Fruit fly (Drosophila melanogaster) whole organism, embryonic: Measurements from ENCODE around the gene Muted.

Experiments used
- ATbp ChIP-seq: fragments of 200-800 bp; sonication (Bioruptor generic); optimal IDR thresholded peaks from 2 replicates; lab custom pipeline; 2017; ENCODE audit warnings: missing biosample characterization, mild to moderate bottlenecking, missing genetic modification characterization, missing genetic modification reagents
- Adf1 ChIP-seq: fragments of 200-800 bp; sonication (Bioruptor generic); IDR thresholded peaks from 2 replicates; pipeline ENCODE4 v1.3.6; 2022; ENCODE audit warnings: missing biosample characterization, missing genetic modification characterization
- Bteb2 ChIP-seq: fragments of 200-800 bp; sonication (Bioruptor generic); optimal IDR thresholded peaks from 2 replicates; lab custom pipeline; 2016; ENCODE audit warnings: missing biosample characterization, missing genetic modification characterization
- CG10267 ChIP-seq: fragments of 200-800 bp; sonication (Bioruptor generic); optimal IDR thresholded peaks from 2 replicates; lab custom pipeline; 2018; ENCODE audit warnings: missing biosample characterization, mild to moderate bottlenecking, missing genetic modification characterization, moderate library complexity
- CG10321 ChIP-seq: fragments of 200-800 bp; sonication (Bioruptor generic); IDR thresholded peaks from 2 replicates; pipeline ENCODE4 v1.3.6; 2022; ENCODE audit warnings: missing biosample characterization, missing genetic modification characterization
- CG12236 ChIP-seq: fragments of 200-800 bp; sonication (Bioruptor generic); optimal IDR thresholded peaks from 2 replicates; lab custom pipeline; 2016; ENCODE audit warnings: missing biosample characterization, missing genetic modification characterization
- CG12769 ChIP-seq: fragments of 200-800 bp; sonication (Bioruptor generic); optimal IDR thresholded peaks from 2 replicates; lab custom pipeline; 2019; ENCODE audit warnings: missing biosample characterization, mild to moderate bottlenecking, missing genetic modification characterization, moderate library complexity
- CG13287 ChIP-seq: fragments of 200-800 bp; sonication (Bioruptor generic); IDR thresholded peaks from 2 replicates; pipeline ENCODE4 v1.3.6; 2022; ENCODE audit warnings: missing biosample characterization, missing genetic modification characterization; ENCODE audit not compliant: partially characterized antibody
- CG13424 ChIP-seq: fragments of 200-800 bp; sonication (Bioruptor generic); optimal IDR thresholded peaks from 2 replicates; lab custom pipeline; 2019; ENCODE audit warnings: missing biosample characterization, mild to moderate bottlenecking, missing genetic modification characterization, moderate library complexity
- CG14441 ChIP-seq: fragments of 200-800 bp; sonication (Bioruptor generic); IDR thresholded peaks from 2 replicates; pipeline ENCODE4 v1.3.6; 2022; ENCODE audit warnings: missing biosample characterization, missing genetic modification characterization
- CG16863 ChIP-seq: fragments of 200-800 bp; sonication (Bioruptor generic); optimal IDR thresholded peaks from 3 replicates; lab custom pipeline; 2016; ENCODE audit warnings: missing biosample characterization, missing genetic modification characterization
- CG17385 ChIP-seq: fragments of 200-800 bp; sonication (Bioruptor generic); optimal IDR thresholded peaks from 3 replicates; lab custom pipeline; 2018; ENCODE audit warnings: missing biosample characterization, mild to moderate bottlenecking, missing genetic modification characterization
- CG1792 ChIP-seq: fragments of 200-800 bp; sonication (Bioruptor generic); optimal IDR thresholded peaks from 2 replicates; lab custom pipeline; 2016; ENCODE audit warnings: missing biosample characterization, missing genetic modification characterization
- CG2202 ChIP-seq: fragments of 200-800 bp; sonication (Bioruptor generic); optimal IDR thresholded peaks from 2 replicates; lab custom pipeline; 2018; ENCODE audit warnings: missing biosample characterization, mild to moderate bottlenecking, missing genetic modification characterization
- CG34376 ChIP-seq: fragments of 200-800 bp; sonication (Bioruptor generic); optimal IDR thresholded peaks from 2 replicates; lab custom pipeline; 2018; ENCODE audit warnings: missing biosample characterization, mild to moderate bottlenecking, missing genetic modification characterization
- CG3847 ChIP-seq: fragments of 200-800 bp; sonication (Bioruptor generic); IDR thresholded peaks from 2 replicates; pipeline ENCODE4 v1.3.6; 2022; ENCODE audit warnings: missing biosample characterization, missing genetic modification characterization
- CG43689 ChIP-seq: fragments of 200-800 bp; sonication (Bioruptor generic); IDR thresholded peaks from 2 replicates; pipeline ENCODE4 v1.3.6; 2022; ENCODE audit warnings: missing biosample characterization, missing genetic modification characterization
- CG7745 ChIP-seq: fragments of 200-800 bp; sonication (Bioruptor generic); optimal IDR thresholded peaks from 2 replicates; lab custom pipeline; 2018; ENCODE audit warnings: missing biosample characterization, mild to moderate bottlenecking, missing genetic modification characterization, moderate library complexity
- CG7839 ChIP-seq: fragments of 200-800 bp; sonication (Bioruptor generic); optimal IDR thresholded peaks from 3 replicates; lab custom pipeline; 2018; ENCODE audit warnings: missing biosample characterization, mild to moderate bottlenecking, missing genetic modification characterization, moderate library complexity
- CG8281 ChIP-seq: fragments of 200-800 bp; sonication (Bioruptor generic); optimal IDR thresholded peaks from 2 replicates; lab custom pipeline; 2018; ENCODE audit warnings: missing biosample characterization, mild to moderate bottlenecking, missing genetic modification characterization, moderate library complexity
- CG9797 ChIP-seq: fragments of 200-800 bp; sonication (Bioruptor generic); optimal IDR thresholded peaks from 3 replicates; lab custom pipeline; 2018; ENCODE audit warnings: missing biosample characterization, mild to moderate bottlenecking, missing genetic modification characterization
- D19B ChIP-seq: fragments of 200-800 bp; sonication (Bioruptor generic); optimal IDR thresholded peaks from 2 replicates; lab custom pipeline; 2017; ENCODE audit warnings: missing biosample characterization, mild to moderate bottlenecking, missing genetic modification characterization
- Dll ChIP-seq: fragments of 200-800 bp; sonication (Bioruptor generic); IDR thresholded peaks from 4 replicates; pipeline ENCODE4 v1.3.6; 2022; ENCODE audit warnings: missing biosample characterization, missing genetic modification characterization; ENCODE audit not compliant: partially characterized antibody
- Dp ChIP-seq: fragments of 200-800 bp; sonication (Bioruptor generic); optimal IDR thresholded peaks from 2 replicates; lab custom pipeline; 2018; ENCODE audit warnings: missing biosample characterization, mild to moderate bottlenecking, missing genetic modification characterization, moderate library complexity
- E2f1 ChIP-seq: fragments of 200-800 bp; sonication (Bioruptor generic); IDR thresholded peaks from 2 replicates; pipeline ENCODE4 v1.3.6; 2022; ENCODE audit warnings: missing biosample characterization, missing genetic modification characterization
- Fer1 ChIP-seq: fragments of 200-800 bp; sonication (Bioruptor generic); optimal IDR thresholded peaks from 2 replicates; lab custom pipeline; 2017; ENCODE audit warnings: missing biosample characterization, mild to moderate bottlenecking, missing genetic modification characterization
- GATAe ChIP-seq: fragments of 200-800 bp; sonication (Bioruptor generic); conservative IDR thresholded peaks from 2 replicates; pipeline ENCODE4 v1.3.6; 2022; ENCODE audit warnings: missing biosample characterization, missing genetic modification characterization
- H15 ChIP-seq: fragments of 200-800 bp; sonication (Bioruptor generic); IDR thresholded peaks from 3 replicates; pipeline ENCODE4 v1.3.6; 2022; ENCODE audit warnings: missing biosample characterization, missing genetic modification characterization
- Hand ChIP-seq: fragments of 200-800 bp; sonication (Bioruptor generic); optimal IDR thresholded peaks from 2 replicates; lab custom pipeline; 2017; ENCODE audit warnings: mild to moderate bottlenecking, missing biosample characterization, missing genetic modification reagents, missing genetic modification characterization
- Hmx ChIP-seq: fragments of 200-800 bp; sonication (Bioruptor generic); optimal IDR thresholded peaks from 2 replicates; lab custom pipeline; 2016; ENCODE audit warnings: missing biosample characterization, missing genetic modification characterization
- Kr ChIP-seq: fragments of 200-800 bp; sonication (Bioruptor generic); optimal IDR thresholded peaks from 2 replicates; lab custom pipeline; 2017; ENCODE audit warnings: missing biosample characterization, mild to moderate bottlenecking, missing genetic modification characterization
- MTF-1 ChIP-seq: fragments of 200-800 bp; sonication (Bioruptor generic); optimal IDR thresholded peaks from 2 replicates; lab custom pipeline; 2018; ENCODE audit warnings: missing biosample characterization, mild to moderate bottlenecking, missing genetic modification characterization, borderline replicate concordance
- Med ChIP-seq: fragments of 200-800 bp; sonication (Bioruptor generic); peaks from one replicate; lab custom pipeline; 2016; ENCODE audit warnings: missing biosample characterization, missing genetic modification characterization, mild to moderate bottlenecking, inconsistent platforms, moderate library complexity
- NK7.1 ChIP-seq: fragments of 200-800 bp; sonication (Bioruptor generic); optimal IDR thresholded peaks from 3 replicates; lab custom pipeline; 2016; ENCODE audit warnings: missing biosample characterization, missing genetic modification characterization
- Oaz ChIP-seq: fragments of 200-800 bp; sonication (Bioruptor generic); IDR thresholded peaks from 2 replicates; pipeline ENCODE4 v1.3.6; 2022; ENCODE audit warnings: missing biosample characterization, missing genetic modification characterization
- Six4 ChIP-seq: fragments of 200-800 bp; sonication (Bioruptor generic); optimal IDR thresholded peaks from 2 replicates; lab custom pipeline; 2016; ENCODE audit warnings: missing biosample characterization, missing genetic modification characterization
- Tbp ChIP-seq: fragments of >200 bp; optimal IDR thresholded peaks from 2 replicates; lab custom pipeline; 2018; ENCODE audit warnings: missing biosample characterization, missing genetic modification characterization
- ara ChIP-seq: fragments of 200-800 bp; sonication (Bioruptor generic); IDR thresholded peaks from 2 replicates; pipeline ENCODE4 v1.3.6; 2022; ENCODE audit warnings: missing biosample characterization, missing genetic modification characterization
- cad ChIP-seq: fragments of >200 bp; optimal IDR thresholded peaks from 2 replicates; lab custom pipeline; 2017; ENCODE audit warnings: missing biosample characterization, missing genetic modification characterization
- croc ChIP-seq: fragments of 200-800 bp; sonication (Bioruptor generic); conservative IDR thresholded peaks from 3 replicates; pipeline ENCODE4 v1.3.6; 2022; ENCODE audit warnings: missing biosample characterization, missing genetic modification characterization
- dati ChIP-seq: fragments of 200-800 bp; sonication (Bioruptor generic); IDR thresholded peaks from 2 replicates; pipeline ENCODE4 v1.3.6; 2022; ENCODE audit warnings: missing biosample characterization, missing genetic modification characterization
- disco-r ChIP-seq: fragments of 200-800 bp; sonication (Bioruptor generic); optimal IDR thresholded peaks from 2 replicates; lab custom pipeline; 2016; ENCODE audit warnings: missing biosample characterization, missing genetic modification characterization
- fd96Cb ChIP-seq: fragments of 200-800 bp; sonication (Bioruptor generic); optimal IDR thresholded peaks from 2 replicates; lab custom pipeline; 2018; ENCODE audit warnings: missing biosample characterization, mild to moderate bottlenecking, missing genetic modification characterization, moderate library complexity
- hb ChIP-seq: fragments of 200-800 bp; sonication (Bioruptor generic); IDR thresholded peaks from 3 replicates; pipeline ENCODE4 v1.3.6; 2022; ENCODE audit warnings: missing biosample characterization, missing genetic modification characterization; ENCODE audit not compliant: partially characterized antibody
- jigr1 ChIP-seq: fragments of 200-800 bp; sonication (Bioruptor generic); IDR thresholded peaks from 3 replicates; pipeline ENCODE4 v1.3.6; 2022; ENCODE audit warnings: missing biosample characterization, missing genetic modification characterization
- lilli ChIP-seq: fragments of 200-800 bp; sonication (Bioruptor generic); optimal IDR thresholded peaks from 3 replicates; lab custom pipeline; 2016; ENCODE audit warnings: missing biosample characterization, missing genetic modification characterization
- nau ChIP-seq: fragments of 200-800 bp; sonication (Bioruptor generic); optimal IDR thresholded peaks from 3 replicates; lab custom pipeline; 2017; ENCODE audit warnings: missing biosample characterization, mild to moderate bottlenecking, missing genetic modification characterization, missing genetic modification reagents
- org-1 ChIP-seq: fragments of 200-800 bp; sonication (Bioruptor generic); optimal IDR thresholded peaks from 2 replicates; lab custom pipeline; 2017; ENCODE audit warnings: missing biosample characterization, missing genetic modification characterization
- peb ChIP-seq: fragments of 200-800 bp; sonication (Bioruptor generic); IDR thresholded peaks from 2 replicates; pipeline ENCODE4 v1.3.6; 2022; ENCODE audit warnings: missing biosample characterization, missing genetic modification characterization
- pzg ChIP-seq: fragments of 200-800 bp; sonication (Bioruptor generic); optimal IDR thresholded peaks from 3 replicates; lab custom pipeline; 2018; ENCODE audit warnings: missing biosample characterization, mild to moderate bottlenecking, missing genetic modification characterization, moderate library complexity
- stc ChIP-seq: fragments of 200-800 bp; sonication (Bioruptor generic); IDR thresholded peaks from 2 replicates; pipeline ENCODE4 v1.3.6; 2022; ENCODE audit warnings: missing biosample characterization, missing genetic modification characterization

The Muted gene

DNA sequence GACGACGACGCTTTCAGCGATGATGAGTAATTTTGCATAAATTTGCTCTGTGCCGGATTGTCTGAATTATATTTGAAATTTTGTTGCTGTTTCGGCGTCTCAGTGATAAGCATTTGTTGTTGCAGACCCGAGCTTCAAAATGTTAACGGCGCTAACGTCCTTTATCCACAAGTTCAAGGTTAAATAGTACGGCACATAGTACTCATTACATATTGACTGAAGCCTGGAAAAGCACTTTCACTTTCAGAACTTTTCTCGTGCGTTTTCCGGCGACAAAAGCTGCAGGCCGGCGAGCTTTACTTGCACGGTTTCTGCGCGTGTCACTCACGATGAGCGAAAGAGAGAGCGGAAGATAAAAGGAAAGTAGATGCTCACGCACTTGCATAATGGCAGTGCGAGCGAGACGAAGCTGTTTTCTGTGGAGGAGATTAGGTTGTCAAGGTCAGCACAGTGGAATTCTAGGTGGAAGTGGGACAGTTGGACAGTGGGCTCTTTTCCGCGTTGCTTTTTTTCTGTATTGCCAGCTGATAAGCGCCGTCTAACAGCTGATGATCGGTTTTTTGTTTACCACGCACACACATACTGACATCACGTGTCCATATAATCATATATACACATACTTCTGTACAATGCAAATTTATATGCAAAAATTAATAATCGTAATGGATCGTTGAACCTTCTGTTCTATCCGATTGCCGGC, 5.8 kb downstream of the Muted start (continued):
- no peak for TF ChIP-seq D19B (GFP tag; lab: Kevin White, UChicago)
- peak; percentile 1 for TF ChIP-seq pzg (GFP tag; lab: Kevin White, UChicago)
- TF ChIP-seq stc (GFP tag; lab: Robert Waterston, UW), result no peak
- no peak for TF ChIP-seq jigr1 (GFP tag; lab: Robert Waterston, UW)
- TF ChIP-seq dati (GFP tag; lab: Robert Waterston, UW), result no peak
- no peak for TF ChIP-seq Hmx (GFP tag; lab: Kevin White, UChicago)
- no peak for TF ChIP-seq fd96Cb (tag; lab: Kevin White, UChicago)
- no peak for TF ChIP-seq Fer1 (GFP tag; lab: Kevin White, UChicago)
- TF ChIP-seq CG10267 (tag; lab: Kevin White, UChicago), result no peak
- peak; percentile 75 for TF ChIP-seq Dll (GFP tag; lab: Robert Waterston, UW)
- no peak for TF ChIP-seq Bteb2 (GFP tag; lab: Kevin White, UChicago)
- TF ChIP-seq CG10321 (GFP tag; lab: Robert Waterston, UW), result peak; percentile 93
- TF ChIP-seq GATAe (GFP tag; lab: Robert Waterston, UW), result peak; percentile 12; the same call in 1 of the 2 replicates
- TF ChIP-seq E2f1, result no peak
- TF ChIP-seq cad, result no peak
- no peak for TF ChIP-seq Dp (GFP tag; lab: Kevin White, UChicago)
- peak; percentile 69 for TF ChIP-seq CG13287 (GFP tag; lab: Robert Waterston, UW)
- peak; percentile 54 for TF ChIP-seq CG34376 (GFP tag; lab: Kevin White, UChicago)
- TF ChIP-seq CG2202 (tag; lab: Kevin White, UChicago), result no peak
- no peak for TF ChIP-seq CG12236 (GFP tag; lab: Kevin White, UChicago)
- TF ChIP-seq NK7.1 (GFP tag; lab: Kevin White, UChicago), result no peak
- no peak for TF ChIP-seq MTF-1
- no peak for TF ChIP-seq org-1
- no peak for TF ChIP-seq CG7745 (tag; lab: Kevin White, UChicago)
- TF ChIP-seq CG7839, result no peak
- TF ChIP-seq peb (GFP tag; lab: Robert Waterston, UW), result no peak
- no peak for TF ChIP-seq CG9797 (GFP tag; lab: Kevin White, UChicago)
- TF ChIP-seq CG8281 (tag; lab: Kevin White, UChicago), result no peak
- TF ChIP-seq CG13424 (tag; lab: Kevin White, UChicago), result no peak
- no peak for TF ChIP-seq CG16863 (GFP tag; lab: Kevin White, UChicago)
- TF ChIP-seq ara, result peak; percentile 10; the same call in 1 of the 2 replicates
- peak; percentile 66; the same call in 1 of the 3 replicates for TF ChIP-seq hb
- peak; percentile 65 for TF ChIP-seq Med (GFP tag; lab: Kevin White, UChicago)
- TF ChIP-seq disco-r (GFP tag; lab: Kevin White, UChicago), result no peak
- TF ChIP-seq H15, result no peak
- TF ChIP-seq Six4, result no peak
- TF ChIP-seq Hand, result no peak
- no peak for TF ChIP-seq lilli (GFP tag; lab: Kevin White, UChicago)
- no peak for TF ChIP-seq CG17385 (GFP tag; lab: Kevin White, UChicago)
- no peak for TF ChIP-seq CG3847 (GFP tag; lab: Robert Waterston, UW)
- TF ChIP-seq CG14441, result no peak
- TF ChIP-seq CG12769, result no peak
- no peak for TF ChIP-seq Kr (GFP tag; lab: Kevin White, UChicago)
- no peak for TF ChIP-seq Adf1 (GFP tag; lab: Robert Waterston, UW)
- no peak for TF ChIP-seq CG43689
- TF ChIP-seq nau (GFP tag; lab: Kevin White, UChicago), result no peak
- no peak for TF ChIP-seq Oaz
- no peak for TF ChIP-seq CG1792 (GFP tag; lab: Kevin White, UChicago)
- TF ChIP-seq ATbp, result no peak
- no peak for TF ChIP-seq Tbp (GFP tag; lab: Kevin White, UChicago)
- no peak for TF ChIP-seq croc (GFP tag; lab: Robert Waterston, UW)
